Fruit fly (Drosophila melanogaster) whole organism, embryonic: ENCODE results near the gene Alms1a.

ENCODE experiments used
- lilli ChIP-seq: fragments of 200-800 bp; sonication (Bioruptor generic); optimal IDR thresholded peaks from 3 replicates; lab custom pipeline; 2016; ENCODE audit warnings: missing biosample characterization, missing genetic modification characterization
- vvl ChIP-seq: fragments of 200-800 bp; sonication (Bioruptor generic); IDR thresholded peaks from 2 replicates; pipeline ENCODE4 v1.3.6; 2022; ENCODE audit warnings: missing biosample characterization, missing genetic modification characterization

DNA sequence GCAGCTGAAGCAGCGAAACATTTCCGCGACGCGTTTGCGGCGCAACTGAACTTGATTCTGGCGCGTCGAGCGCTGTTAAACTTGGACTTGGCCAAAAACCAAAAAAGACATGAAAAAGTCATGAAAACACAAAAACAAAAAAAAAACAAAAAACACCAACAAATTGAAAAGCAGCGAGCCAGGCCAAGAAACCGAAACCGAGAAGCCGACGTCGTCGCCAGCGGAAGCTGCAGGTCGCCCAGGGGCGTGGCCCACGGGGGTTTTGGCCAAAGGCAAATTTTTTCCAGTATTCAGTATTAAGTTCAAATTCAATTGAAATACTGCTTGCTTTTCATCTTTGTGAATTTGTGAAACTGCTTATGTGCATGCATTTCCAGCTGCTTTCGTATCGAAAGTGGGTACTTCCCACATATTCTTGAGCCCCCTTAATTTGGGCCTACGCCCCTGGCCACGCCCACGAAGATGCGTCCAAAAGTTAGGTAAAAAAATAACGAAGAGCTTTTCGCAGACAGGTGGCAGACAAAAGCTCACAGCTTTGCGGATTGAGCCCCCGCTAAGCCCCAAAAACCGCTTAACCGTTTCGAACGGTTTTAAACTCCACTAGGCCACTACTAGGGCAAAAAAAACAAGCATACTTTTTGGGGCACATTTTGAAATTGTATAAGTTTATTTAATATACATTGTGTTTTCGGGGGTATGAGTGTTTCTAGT, 31.0 kb upstream of the Alms1a start, which contains the start of gene CG3009:
- peak; percentile 98 for TF ChIP-seq vvl (GFP tag; lab: Robert Waterston, UW)
- peak; percentile 99 for TF ChIP-seq lilli (GFP tag; lab: Kevin White, UChicago)
